Worm (Caenorhabditis elegans): ENCODE results near the gene F14D7.14.
A peak's percentile ranks its signal among the peaks of the same experiment; 100 is the strongest.

- TF ChIP-seq pax-1 (tag; optimal IDR thresholded peaks at IDR 0.05): no peak
- TF ChIP-seq tbx-2 (tag; optimal IDR thresholded peaks at IDR 0.05): no peak
- TF ChIP-seq nhr-11 (tag; optimal IDR thresholded peaks at IDR 0.05): no peak
- peak; percentile 42 for TF ChIP-seq elt-4 (tag; optimal IDR thresholded peaks at IDR 0.05)
- no peak for TF ChIP-seq sox-4 (tag; optimal IDR thresholded peaks at IDR 0.05)
- no peak for TF ChIP-seq ceh-14 (tag; optimal IDR thresholded peaks at IDR 0.05)
- no peak for TF ChIP-seq elt-2 (tag; optimal IDR thresholded peaks at IDR 0.05)
- no peak for TF ChIP-seq ceh-30 (tag; optimal IDR thresholded peaks at IDR 0.05)
- no peak for TF ChIP-seq ceh-6 (GFP tag; optimal IDR thresholded peaks at IDR 0.05)
- no peak for TF ChIP-seq ahr-1 (tag; optimal IDR thresholded peaks at IDR 0.05)
- no peak for TF ChIP-seq nfya-1 (tag; optimal IDR thresholded peaks at IDR 0.05)
- no peak for TF ChIP-seq ama-1 (optimal IDR thresholded peaks at IDR 0.05)
These were observed 15.1 kb downstream of the F14D7.14 start, which contains the start of the genes F47B8.4 and F47B8.18 for ce11 chrV:14324502-14325467.

Data from whole organism, late embryonic.